Worm (Caenorhabditis elegans): Measurements from ENCODE around the gene T10D4.11.
"Not testable (repeated sequence)": the region's sequence is repeated elsewhere in the genome, so short reads cannot be mapped to it uniquely, and the experiment has no call there.

ce11 chrII:3177663-3178062 lies 28.2 kb upstream of the T10D4.11 start, which contains the start of gene sri-40:
- TF ChIP-seq ZK546.5, snpc-4 (tag; optimal IDR thresholded peaks at IDR 0.05): not testable (repeated sequence)
